Worm (Caenorhabditis elegans): ENCODE results near the gene F44E5.1.

F44E5.1 gene

DNA sequence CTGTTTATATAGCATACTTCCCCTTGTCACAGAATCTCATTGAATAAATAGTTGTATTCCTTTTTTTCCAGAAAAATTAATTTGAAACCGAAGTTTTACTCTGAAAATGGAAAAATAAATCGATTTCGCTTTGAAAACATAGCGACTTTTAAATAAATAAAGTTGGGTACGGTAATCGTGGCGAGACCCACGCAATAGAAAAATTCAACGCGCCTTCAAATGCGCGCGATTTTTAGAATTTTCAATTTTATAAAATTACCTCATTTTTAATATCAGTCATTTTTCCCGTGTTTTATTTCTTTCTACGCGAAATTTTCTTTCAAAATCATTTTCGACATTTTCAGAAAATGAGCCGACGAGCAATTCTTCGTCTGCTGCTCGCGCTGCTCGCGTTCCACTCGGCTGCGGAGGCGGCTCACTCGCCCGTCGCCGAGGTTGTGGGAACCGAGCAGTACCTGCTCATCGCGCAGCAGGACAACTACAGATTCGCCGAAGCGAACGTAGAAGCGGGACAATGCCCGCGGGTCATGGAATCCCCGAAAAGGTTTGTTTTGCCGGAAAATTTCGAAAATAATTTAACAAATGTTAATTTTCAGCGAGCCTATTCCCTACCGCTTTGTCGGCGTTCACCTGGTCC is 47.8 kb downstream of the F44E5.1 start, which contains the start of gene F13D12.5 (continued):
- TF ChIP-seq ztf-11 (tag; optimal IDR thresholded peaks at IDR 0.05) (no peak), fkh-10 (GFP tag; optimal IDR thresholded peaks at IDR 0.05) (no peak), nhr-42 (GFP tag; IDR thresholded peaks at IDR 0.05) (no peak), hlh-11 (tag; optimal IDR thresholded peaks at IDR 0.05) (no peak), ZK337.2 (GFP tag; IDR thresholded peaks at IDR 0.05) (no peak), dmd-6 (GFP tag; IDR thresholded peaks at IDR 0.05) (no peak), zfp-2 (tag; optimal IDR thresholded peaks at IDR 0.05) (no peak), ces-1 (GFP tag; optimal IDR thresholded peaks at IDR 0.05) (no peak)

DNA sequence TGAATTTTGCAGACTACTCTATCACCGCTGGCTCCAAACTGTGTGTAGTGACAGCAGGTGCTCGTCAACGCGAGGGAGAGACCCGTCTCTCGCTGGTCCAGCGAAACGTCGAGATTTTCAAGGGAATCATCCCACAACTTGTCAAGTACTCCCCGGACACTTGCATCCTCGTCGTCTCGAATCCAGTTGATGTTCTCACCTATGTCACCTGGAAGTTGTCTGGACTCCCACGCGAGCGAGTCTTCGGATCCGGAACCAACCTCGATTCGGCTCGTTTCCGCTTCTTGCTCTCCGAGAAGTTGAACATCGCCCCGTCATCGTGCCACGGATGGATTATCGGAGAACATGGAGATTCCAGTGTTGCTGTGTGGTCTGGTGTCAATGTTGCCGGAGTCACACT is 48.7 kb downstream of the F44E5.1 start:
- peak; percentile 85 for TF ChIP-seq aha-1 (tag)
- TF ChIP-seq set-16 (GFP tag; IDR thresholded peaks at IDR 0.05): peak; percentile 39; the same call in 1 of the 2 replicates
- TF ChIP-seq jun-1 (tag; optimal IDR thresholded peaks at IDR 0.05): no peak

DNA sequence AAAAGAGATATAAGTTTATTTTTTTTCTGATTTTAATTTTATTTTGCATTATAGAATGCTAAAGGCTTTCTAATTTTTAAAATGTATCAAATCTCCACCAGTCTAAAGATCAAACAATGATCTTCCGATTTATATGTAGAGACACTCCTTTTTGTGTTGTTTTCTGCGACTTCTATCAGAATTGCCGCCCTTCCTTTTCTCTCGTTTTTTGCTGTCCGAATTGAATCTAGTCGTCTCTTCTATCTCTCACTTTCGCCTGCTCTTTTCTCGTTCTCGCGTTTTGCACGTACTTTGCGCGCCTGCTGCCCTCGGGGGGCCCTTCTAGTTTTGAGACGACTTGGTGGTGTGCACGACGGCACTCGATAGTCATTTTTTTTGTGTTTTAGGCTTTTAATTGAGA is 50.0 kb downstream of the F44E5.1 start:
- no peak for TF ChIP-seq aly-2 (tag; optimal IDR thresholded peaks at IDR 0.05)
- TF ChIP-seq lin-1 (GFP tag; IDR thresholded peaks at IDR 0.05): no peak
- TF ChIP-seq lin-13 (GFP tag; optimal IDR thresholded peaks at IDR 0.05): peak; percentile 36
- TF ChIP-seq aha-1 (tag): peak; percentile 100
- no peak for TF ChIP-seq jun-1 (tag; optimal IDR thresholded peaks at IDR 0.05)
- no peak for TF ChIP-seq dve-1 (tag; optimal IDR thresholded peaks at IDR 0.05; ENCODE audit: insufficient read depth)
- peak in 1 of 2 experiments; percentile 92 for TF ChIP-seq unc-62 (GFP tag; optimal IDR thresholded peaks at IDR 0.05 in 1 of 2)
- TF ChIP-seq unc-62 (tag; optimal IDR thresholded peaks at IDR 0.05): no peak
- peak; percentile 50 for TF ChIP-seq hlh-30 (tag; optimal IDR thresholded peaks at IDR 0.05; ENCODE audit: insufficient read depth)
- TF ChIP-seq dmd-6 (GFP tag; IDR thresholded peaks at IDR 0.05): peak; percentile 28; the same call in 1 of the 2 replicates
- TF ChIP-seq rbr-2 (tag; optimal IDR thresholded peaks at IDR 0.05): peak; percentile 30
- TF ChIP-seq unc-130 (GFP tag; optimal IDR thresholded peaks at IDR 0.05): no peak
- TF ChIP-seq skn-1 (tag; optimal IDR thresholded peaks at IDR 0.05): no peak
- no peak for TF ChIP-seq ceh-28 (tag; optimal IDR thresholded peaks at IDR 0.05)
- TF ChIP-seq F10B5.3 (tag; optimal IDR thresholded peaks at IDR 0.05): no peak
- no peak for TF ChIP-seq egl-43 (GFP tag; IDR thresholded peaks at IDR 0.05)
- TF ChIP-seq hmg-1.1 (GFP tag; IDR thresholded peaks at IDR 0.05): peak; percentile 49; the same call in 1 of the 2 replicates
- peak; percentile 53 for TF ChIP-seq hlh-11 (tag; optimal IDR thresholded peaks at IDR 0.05)
- peak; percentile 65 for TF ChIP-seq mep-1 (tag; optimal IDR thresholded peaks at IDR 0.05)
- peak; percentile 78 to 99 for TF ChIP-seq hif-1 (tag; optimal IDR thresholded peaks at IDR 0.05)
- TF ChIP-seq lim-7 (GFP tag; IDR thresholded peaks at IDR 0.05): no peak
- TF ChIP-seq nhr-28 (tag; optimal IDR thresholded peaks at IDR 0.05): peak; percentile 44
- peak; percentile 31 for TF ChIP-seq T20F7.1 (GFP tag; optimal IDR thresholded peaks at IDR 0.05)
- no peak for TF ChIP-seq egl-27 (tag; optimal IDR thresholded peaks at IDR 0.05)
- no peak for TF ChIP-seq snpc-4 (tag; optimal IDR thresholded peaks at IDR 0.05)
- TF ChIP-seq dpl-1 (GFP tag; optimal IDR thresholded peaks at IDR 0.05): no peak
- peak; percentile 46; the same call in 1 of the 2 replicates for TF ChIP-seq zfp-3 (GFP tag; conservative IDR thresholded peaks at IDR 0.05)
- TF ChIP-seq ceh-20 (GFP tag; IDR thresholded peaks at IDR 0.05): peak; percentile 50; the same call in 1 of the 2 replicates
- peak in 1 of 2 experiments; percentile 75 for TF ChIP-seq lsy-2 (tag; optimal IDR thresholded peaks at IDR 0.05)
- no peak for TF ChIP-seq ZK546.5 (tag; optimal IDR thresholded peaks at IDR 0.05)
- peak; percentile 36 to 55 for TF ChIP-seq mdl-1 (tag; optimal IDR thresholded peaks at IDR 0.05)
- no peak for TF ChIP-seq lin-29 (GFP tag; IDR thresholded peaks at IDR 0.05)
- TF ChIP-seq madf-5 (GFP tag; IDR thresholded peaks at IDR 0.05): no peak
- no peak for TF ChIP-seq unc-39 (tag; optimal IDR thresholded peaks at IDR 0.05)
- no peak for TF ChIP-seq dmd-9 (GFP tag; IDR thresholded peaks at IDR 0.05)
- peak; percentile 2 for TF ChIP-seq F37D6.2 (tag; optimal IDR thresholded peaks at IDR 0.05)
- TF ChIP-seq nhr-111 (GFP tag; optimal IDR thresholded peaks at IDR 0.05): no peak
- TF ChIP-seq ctbp-1 (GFP tag; IDR thresholded peaks at IDR 0.05): peak; percentile 61; the same call in 1 of the 2 replicates
- peak; percentile 45 for TF ChIP-seq spr-1 (tag; optimal IDR thresholded peaks at IDR 0.05)
- TF ChIP-seq daf-12 (tag; optimal IDR thresholded peaks at IDR 0.05): no peak
